Worm (Caenorhabditis elegans) whole organism, L1 larva: ENCODE results near the gene timp-1.

ENCODE experiments used
- C04F5.9 ChIP-seq: sonication (generic microtip); optimal IDR thresholded peaks from 2 replicates; lab custom pipeline; 2016; ENCODE audit warnings: missing genetic modification characterization, missing compliant biosample characterization
- C16A3.4 ChIP-seq: fragments of 150-350 bp; optimal IDR thresholded peaks from 2 replicates; lab custom pipeline; 2014; ENCODE audit warnings: missing biosample characterization, missing genetic modification characterization
- C34B4.2 ChIP-seq: sonication (generic microtip); optimal IDR thresholded peaks from 2 replicates; lab custom pipeline; 2017; ENCODE audit warnings: mild to moderate bottlenecking, missing genetic modification characterization, missing compliant biosample characterization
- F16B12.6 ChIP-seq: fragments of 150-350 bp; optimal IDR thresholded peaks from 2 replicates; lab custom pipeline; 2014; ENCODE audit warnings: missing biosample characterization, missing genetic modification characterization
- aly-2 ChIP-seq: fragments of 150-350 bp; optimal IDR thresholded peaks from 2 replicates; lab custom pipeline; 2014; ENCODE audit warnings: missing biosample characterization, missing genetic modification characterization
- ama-1 ChIP-seq: fragments of 150-350 bp; optimal IDR thresholded peaks from 2 replicates; lab custom pipeline; 2014
- blmp-1 ChIP-seq: fragments of 150-350 bp; optimal IDR thresholded peaks from 2 replicates; lab custom pipeline; 2014; ENCODE audit warnings: missing biosample characterization, missing genetic modification characterization
- ceh-8 ChIP-seq: fragments of 200-800 bp; sonication (Bioruptor generic); optimal IDR thresholded peaks from 2 replicates; lab custom pipeline; 2018; ENCODE audit warnings: mild to moderate bottlenecking, missing genetic modification characterization, moderate library complexity, missing compliant biosample characterization
- ceh-90 ChIP-seq: sonication (generic microtip); optimal IDR thresholded peaks from 2 replicates; lab custom pipeline; 2016; ENCODE audit warnings: missing genetic modification characterization, missing compliant biosample characterization
- dpl-1 ChIP-seq, 3 experiments: fragments of 150-350 bp in 2 of 3; sonication (generic microtip) in 1 of 3; optimal IDR thresholded peaks; 2 replicates each; lab custom pipeline; 2014 to 2017; ENCODE audit warnings: missing biosample characterization in 3 of 3, missing genetic modification characterization in 3 of 3, missing genetic modification reagents in 3 of 3
- dsc-1 ChIP-seq: sonication (generic microtip); optimal IDR thresholded peaks from 2 replicates; lab custom pipeline; 2016; ENCODE audit warnings: mild to moderate bottlenecking, missing genetic modification characterization, missing compliant biosample characterization
- efl-1 ChIP-seq, 4 experiments: fragments of 150-350 bp; optimal IDR thresholded peaks in 3 of 4; peaks in 1 of 4; 1 replicate in 1 of 4; 2 replicates in 3 of 4; lab custom pipeline; 2014; ENCODE audit warnings: missing biosample characterization in 2 of 4, missing genetic modification characterization in 2 of 4, missing genetic modification reagents in 2 of 4
- efl-3 ChIP-seq: fragments of 200-800 bp; sonication (Bioruptor generic); optimal IDR thresholded peaks from 2 replicates; lab custom pipeline; 2018; ENCODE audit warnings: mild to moderate bottlenecking, missing genetic modification characterization, missing compliant biosample characterization
- egl-27 ChIP-seq, 2 experiments: fragments of 150-350 bp in 1 of 2; sonication (generic microtip); optimal IDR thresholded peaks; 3 replicates each; lab custom pipeline; 2017 to 2018; ENCODE audit warnings: missing biosample characterization in 2 of 2, missing genetic modification characterization in 2 of 2, missing genetic modification reagents in 2 of 2
- elt-2 ChIP-seq: sonication (generic microtip); optimal IDR thresholded peaks from 2 replicates; lab custom pipeline; 2016; ENCODE audit warnings: missing genetic modification characterization, mild to moderate bottlenecking, inconsistent platforms, missing compliant biosample characterization, missing genetic modification reagents
- elt-3 ChIP-seq, 6 experiments: fragments of 150-350 bp in 1 of 6; sonication (generic microtip); optimal IDR thresholded peaks; 2 replicates each; lab custom pipeline; 2017 to 2018; ENCODE audit warnings: missing biosample characterization in 6 of 6, missing genetic modification characterization in 6 of 6, inconsistent platforms in 1 of 6
- ets-5 ChIP-seq: fragments of 200-800 bp; sonication (Bioruptor generic); IDR thresholded peaks from 2 replicates; pipeline ENCODE4 v1.3.6; 2022; ENCODE audit warnings: missing genetic modification characterization, missing compliant biosample characterization
- fkh-8 ChIP-seq: sonication (generic microtip); optimal IDR thresholded peaks from 2 replicates; lab custom pipeline; 2016; ENCODE audit warnings: mild to moderate bottlenecking, missing genetic modification characterization, missing compliant biosample characterization
- fos-1 ChIP-seq: fragments of 150-350 bp; optimal IDR thresholded peaks from 2 replicates; lab custom pipeline; 2014; ENCODE audit warnings: missing biosample characterization, missing genetic modification characterization
- hpl-2 ChIP-seq: fragments of 150-350 bp; optimal IDR thresholded peaks from 2 replicates; lab custom pipeline; 2014; ENCODE audit warnings: missing biosample characterization, missing genetic modification reagents, missing genetic modification characterization
- jun-1 ChIP-seq: fragments of 150-350 bp; optimal IDR thresholded peaks from 2 replicates; lab custom pipeline; 2014; ENCODE audit warnings: missing biosample characterization, missing genetic modification reagents, missing genetic modification characterization
- lin-13 ChIP-seq: fragments of 150-350 bp; optimal IDR thresholded peaks from 2 replicates; lab custom pipeline; 2014; ENCODE audit warnings: missing biosample characterization, missing genetic modification reagents, missing genetic modification characterization
- lin-14 ChIP-seq: fragments of 200-800 bp; sonication (Bioruptor generic); optimal IDR thresholded peaks from 2 replicates; lab custom pipeline; 2018; ENCODE audit warnings: mild to moderate bottlenecking, missing genetic modification characterization, moderate library complexity, missing compliant biosample characterization
- lin-35 ChIP-seq, 2 experiments: fragments of 150-350 bp; optimal IDR thresholded peaks; 2 replicates each; lab custom pipeline; 2014; ENCODE audit warnings: missing biosample characterization in 2 of 2, missing genetic modification characterization in 2 of 2, missing genetic modification reagents in 2 of 2
- lin-39 ChIP-seq: fragments of 150-350 bp; optimal IDR thresholded peaks from 2 replicates; lab custom pipeline; 2014; ENCODE audit warnings: missing biosample characterization, missing genetic modification reagents, missing genetic modification characterization
- lsy-2 ChIP-seq, 2 experiments: fragments of 150-350 bp; optimal IDR thresholded peaks; 2 replicates each; lab custom pipeline; 2014; ENCODE audit warnings: missing biosample characterization in 2 of 2, missing genetic modification characterization in 2 of 2
- mdl-1 ChIP-seq, 2 experiments: fragments of 150-350 bp; optimal IDR thresholded peaks; 2 replicates each; lab custom pipeline; 2014 to 2017; ENCODE audit warnings: missing biosample characterization in 2 of 2, missing genetic modification characterization in 2 of 2, inconsistent platforms in 1 of 2
- mep-1 ChIP-seq: fragments of 150-350 bp; optimal IDR thresholded peaks from 2 replicates; lab custom pipeline; 2014; ENCODE audit warnings: missing biosample characterization, missing genetic modification characterization
- nhr-11 ChIP-seq: fragments of 150-350 bp; optimal IDR thresholded peaks from 2 replicates; lab custom pipeline; 2014; ENCODE audit warnings: missing biosample characterization, missing genetic modification characterization
- nhr-19 ChIP-seq: fragments of 200-800 bp; sonication (Bioruptor generic); conservative IDR thresholded peaks from 2 replicates; pipeline ENCODE4 v1.3.6; 2022; ENCODE audit warnings: missing genetic modification characterization, missing compliant biosample characterization
- nhr-20 ChIP-seq: sonication (generic microtip); optimal IDR thresholded peaks from 2 replicates; lab custom pipeline; 2016; ENCODE audit warnings: mild to moderate bottlenecking, missing genetic modification characterization, missing compliant biosample characterization
- nhr-47 ChIP-seq: sonication (generic microtip); optimal IDR thresholded peaks from 2 replicates; lab custom pipeline; 2016; ENCODE audit warnings: mild to moderate bottlenecking, missing genetic modification characterization, moderate library complexity, missing compliant biosample characterization
- nhr-71 ChIP-seq: sonication (generic microtip); optimal IDR thresholded peaks from 2 replicates; lab custom pipeline; 2016; ENCODE audit warnings: mild to moderate bottlenecking, missing genetic modification characterization, moderate library complexity, missing compliant biosample characterization
- nhr-85 ChIP-seq: sonication (generic microtip); peaks from one replicate; lab custom pipeline; 2016; ENCODE audit warnings: missing genetic modification characterization, inconsistent platforms, missing compliant biosample characterization
- pax-3 ChIP-seq: fragments of 200-800 bp; sonication (Bioruptor generic); optimal IDR thresholded peaks from 2 replicates; lab custom pipeline; 2018; ENCODE audit warnings: mild to moderate bottlenecking, missing genetic modification characterization, moderate library complexity, missing compliant biosample characterization
- pqm-1 ChIP-seq: sonication (generic microtip); optimal IDR thresholded peaks from 3 replicates; lab custom pipeline; 2017; ENCODE audit warnings: missing biosample characterization, missing genetic modification characterization
- rnt-1 ChIP-seq: sonication (generic microtip); optimal IDR thresholded peaks from 2 replicates; lab custom pipeline; 2016; ENCODE audit warnings: mild to moderate bottlenecking, missing genetic modification characterization, moderate library complexity, missing compliant biosample characterization
- snu-23 ChIP-seq: sonication (generic microtip); optimal IDR thresholded peaks from 2 replicates; lab custom pipeline; 2016; ENCODE audit warnings: missing genetic modification characterization, missing compliant biosample characterization
- sptf-1 ChIP-seq: fragments of 150-350 bp; optimal IDR thresholded peaks from 2 replicates; lab custom pipeline; 2014; ENCODE audit warnings: missing biosample characterization, missing genetic modification characterization
- sup-37 ChIP-seq: fragments of 200-800 bp; sonication (Bioruptor generic); optimal IDR thresholded peaks from 2 replicates; lab custom pipeline; 2018; ENCODE audit warnings: mild to moderate bottlenecking, missing genetic modification characterization, missing compliant biosample characterization
- swsn-7 ChIP-seq: sonication (generic microtip); optimal IDR thresholded peaks from 2 replicates; lab custom pipeline; 2016; ENCODE audit warnings: missing genetic modification characterization, missing compliant biosample characterization
- unc-30 ChIP-seq: sonication (generic microtip); optimal IDR thresholded peaks from 2 replicates; lab custom pipeline; 2017; ENCODE audit warnings: missing biosample characterization, missing genetic modification characterization
- unc-62 ChIP-seq: fragments of 150-350 bp; optimal IDR thresholded peaks from 2 replicates; lab custom pipeline; 2014; ENCODE audit warnings: missing biosample characterization, missing genetic modification reagents, missing genetic modification characterization
- vab-15 ChIP-seq: sonication (generic microtip); optimal IDR thresholded peaks from 2 replicates; lab custom pipeline; 2017; ENCODE audit warnings: missing genotype, mild to moderate bottlenecking, missing genetic modification characterization, missing compliant biosample characterization
- xbp-1 ChIP-seq: sonication (generic microtip); optimal IDR thresholded peaks from 2 replicates; lab custom pipeline; 2016; ENCODE audit warnings: missing genetic modification characterization, missing compliant biosample characterization
- ztf-11 ChIP-seq, 2 experiments: sonication (generic microtip); optimal IDR thresholded peaks; 2 replicates each; lab custom pipeline; 2016 to 2017; ENCODE audit warnings: missing genetic modification characterization in 2 of 2, missing biosample characterization in 1 of 2, missing compliant biosample characterization in 1 of 2

Gene timp-1

ce11 chrV:8213868-8214267 lies 6.8 kb downstream of the timp-1 start, which contains the start of gene K07C11.7:
Gene K07C11.7, minus strand, starts transcription at chrV:8213968.
- TF ChIP-seq pqm-1 (tag; lab: Kevin White, UChicago), result no peak
- no peak for TF ChIP-seq dpl-1 (GFP tag; optimal IDR thresholded peaks at IDR 0.05; lab: Kevin White, UChicago)
- no peak for TF ChIP-seq nhr-20 (tag; lab: Kevin White, UChicago)
- no peak for TF ChIP-seq sup-37 (GFP tag; lab: Kevin White, UChicago)
- no peak for TF ChIP-seq ceh-8 (GFP tag; lab: Kevin White, UChicago)
- no peak for TF ChIP-seq fos-1 (tag; lab: Kevin White, UChicago)
- no peak for TF ChIP-seq swsn-7
- TF ChIP-seq rnt-1, result no peak
- no peak for TF ChIP-seq ama-1
- no peak for TF ChIP-seq F16B12.6 (tag; lab: Kevin White, UChicago)
- TF ChIP-seq mdl-1 (tag; optimal IDR thresholded peaks at IDR 0.05; lab: Kevin White, UChicago), result no peak
- no peak for TF ChIP-seq hpl-2 (GFP tag; lab: Kevin White, UChicago)
- TF ChIP-seq sptf-1 (tag; lab: Kevin White, UChicago), result no peak
- no peak for TF ChIP-seq lin-13 (GFP tag; lab: Kevin White, UChicago)
- TF ChIP-seq lin-39 (tag; lab: Kevin White, UChicago), result no peak
- TF ChIP-seq nhr-11 (tag; lab: Kevin White, UChicago), result no peak
- TF ChIP-seq ceh-90 (tag; lab: Kevin White, UChicago), result no peak

- peak; percentile 49 for TF ChIP-seq lin-14 (GFP tag; lab: Kevin White, UChicago)
- no peak for TF ChIP-seq aly-2 (tag; lab: Kevin White, UChicago)
- TF ChIP-seq lsy-2 (tag; optimal IDR thresholded peaks at IDR 0.05; lab: Kevin White, UChicago), result peak in 1 of 2 experiments; percentile 5
- TF ChIP-seq, all 84 proteins: peak for 2
Measured at ce11 chrV:8215158-8215557, 8.1 kb downstream of the timp-1 start.

- TF ChIP-seq pqm-1 (tag; lab: Kevin White, UChicago), result peak; percentile 91
- TF ChIP-seq elt-2, result peak; percentile 74
- no peak for TF ChIP-seq ets-5
- no peak for TF ChIP-seq efl-1 (optimal IDR thresholded peaks at IDR 0.05; lab: Kevin White, UChicago)
- TF ChIP-seq efl-1 (GFP tag; optimal IDR thresholded peaks at IDR 0.05 in 1 of 2; lab: Kevin White, UChicago), result peak in 1 of 2 experiments; percentile 58
Measured at ce11 chrV:8217118-8217517, 10.1 kb downstream of the timp-1 start.

ce11 chrV:8217661-8218265 lies 10.7 kb downstream of the timp-1 start, which contains the start of gene K07C11.8:
Gene K07C11.8, minus strand, starts transcription at chrV:8217884.
- TF ChIP-seq elt-2, result no peak
- no peak for TF ChIP-seq pqm-1 (tag; lab: Kevin White, UChicago)
- TF ChIP-seq snu-23 (GFP tag; lab: Kevin White, UChicago), result no peak
- no peak for TF ChIP-seq ztf-11 (tag; optimal IDR thresholded peaks at IDR 0.05; lab: Kevin White, UChicago)
- no peak for TF ChIP-seq nhr-19 (GFP tag; lab: Robert Waterston, UW)
- TF ChIP-seq nhr-47 (tag; lab: Kevin White, UChicago), result no peak
- no peak for TF ChIP-seq lsy-2 (tag; optimal IDR thresholded peaks at IDR 0.05; lab: Kevin White, UChicago)
- TF ChIP-seq fkh-8 (tag; lab: Kevin White, UChicago), result no peak
- TF ChIP-seq unc-30, result no peak
- TF ChIP-seq elt-3 (tag; optimal IDR thresholded peaks at IDR 0.05; lab: Kevin White, UChicago), result no peak
- TF ChIP-seq nhr-85 (tag; lab: Kevin White, UChicago), result no peak
- TF ChIP-seq nhr-71 (tag; lab: Kevin White, UChicago), result peak; percentile 10
- TF ChIP-seq ets-5, result no peak
- no peak for TF ChIP-seq C04F5.9 (tag; lab: Kevin White, UChicago)
- TF ChIP-seq dsc-1 (tag; lab: Kevin White, UChicago), result peak; percentile 88
- TF ChIP-seq swsn-7, result no peak
- TF ChIP-seq lin-35 (GFP tag; optimal IDR thresholded peaks at IDR 0.05; lab: Kevin White, UChicago), result peak in 1 of 2 experiments; percentile 13
- no peak for TF ChIP-seq C34B4.2 (tag; lab: Kevin White, UChicago)
- no peak for TF ChIP-seq jun-1 (tag; lab: Kevin White, UChicago)
- TF ChIP-seq efl-3 (GFP tag; lab: Kevin White, UChicago), result no peak
- TF ChIP-seq pax-3 (tag; lab: Kevin White, UChicago), result no peak
- TF ChIP-seq blmp-1 (tag; lab: Kevin White, UChicago), result no peak
- TF ChIP-seq egl-27 (tag; optimal IDR thresholded peaks at IDR 0.05; lab: Kevin White, UChicago), result no peak
- TF ChIP-seq mep-1, result no peak
- TF ChIP-seq vab-15, result no peak
- TF ChIP-seq ceh-8 (GFP tag; lab: Kevin White, UChicago), result no peak
- TF ChIP-seq C16A3.4 (tag; lab: Kevin White, UChicago), result no peak
- TF ChIP-seq unc-62 (GFP tag; lab: Kevin White, UChicago), result no peak
- no peak for TF ChIP-seq xbp-1
